Fruit fly (Drosophila melanogaster) whole organism: ENCODE data around the gene CG4382.

ENCODE experiments used
- Dll ChIP-seq: fragments of >200 bp; optimal IDR thresholded peaks from 2 replicates; lab custom pipeline; 2017
- EcR ChIP-seq, 2 experiments: fragments of >200 bp; optimal IDR thresholded peaks; 2 replicates each; lab custom pipeline; 2017; ENCODE audit warnings: missing biosample characterization in 2 of 2, missing genetic modification characterization in 2 of 2, missing genetic modification reagents in 2 of 2
- pan ChIP-seq: fragments of >200 bp; optimal IDR thresholded peaks from 2 replicates; lab custom pipeline; 2017
- usp ChIP-seq: fragments of >200 bp; optimal IDR thresholded peaks from 2 replicates; lab custom pipeline; 2017; ENCODE audit warnings: missing biosample characterization, missing genetic modification characterization, mixed read lengths

- TF ChIP-seq EcR (GFP tag; optimal IDR thresholded peaks at IDR 0.05; lab: Kevin White, UChicago) (no peak), Dll (lab: Kevin White, UChicago) (no peak), usp (GFP tag; lab: Kevin White, UChicago) (no peak), pan (lab: Kevin White, UChicago) (no peak)
Observed at dm6 chr2L:9569131-9569530, 31.5 kb downstream of the CG4382 start.
